Fruit fly (Drosophila melanogaster) whole organism, prepupa: ENCODE results near the gene CG14286.

Experiments
- Blimp-1 ChIP-seq: fragments of 200-800 bp; sonication (Bioruptor generic); optimal IDR thresholded peaks from 3 replicates; lab custom pipeline; 2017; ENCODE audit warnings: missing biosample characterization, missing genetic modification characterization, mild to moderate bottlenecking, moderate library complexity, missing genetic modification reagents
- CG10669 ChIP-seq: fragments of 200-800 bp; sonication (Bioruptor generic); optimal IDR thresholded peaks from 3 replicates; lab custom pipeline; 2018; ENCODE audit warnings: missing biosample characterization, mild to moderate bottlenecking, missing genetic modification characterization, moderate library complexity
- CG11294 ChIP-seq: fragments of 200-800 bp; sonication (Bioruptor generic); IDR thresholded peaks from 2 replicates; pipeline ENCODE4 v1.3.6; 2022; ENCODE audit warnings: missing biosample characterization, missing genetic modification characterization
- CG11762 ChIP-seq: fragments of 200-800 bp; sonication (Bioruptor generic); optimal IDR thresholded peaks from 3 replicates; lab custom pipeline; 2016; ENCODE audit warnings: missing biosample characterization, missing genetic modification characterization; ENCODE audit not compliant: insufficient read depth
- CG11902 ChIP-seq: fragments of 200-800 bp; sonication (Bioruptor generic); optimal IDR thresholded peaks from 3 replicates; lab custom pipeline; 2016; ENCODE audit warnings: missing biosample characterization, missing genetic modification characterization
- CG1621 ChIP-seq: fragments of 200-800 bp; sonication (Bioruptor generic); optimal IDR thresholded peaks from 3 replicates; lab custom pipeline; 2018; ENCODE audit warnings: missing biosample characterization, mild to moderate bottlenecking, missing genetic modification characterization
- CG16779 ChIP-seq: fragments of 200-800 bp; sonication (Bioruptor generic); optimal IDR thresholded peaks from 3 replicates; lab custom pipeline; 2017; ENCODE audit warnings: missing biosample characterization, mild to moderate bottlenecking, missing genetic modification characterization
- CG34406 ChIP-seq: fragments of 200-800 bp; sonication (Bioruptor generic); optimal IDR thresholded peaks from 3 replicates; lab custom pipeline; 2016; ENCODE audit warnings: missing biosample characterization, missing genetic modification characterization
- CG3919 ChIP-seq: fragments of 200-800 bp; sonication (Bioruptor generic); optimal IDR thresholded peaks from 3 replicates; lab custom pipeline; 2016; ENCODE audit warnings: missing biosample characterization, missing genetic modification characterization
- CG6276 ChIP-seq: fragments of 200-800 bp; sonication (Bioruptor generic); optimal IDR thresholded peaks from 2 replicates; lab custom pipeline; 2017; ENCODE audit warnings: missing biosample characterization, mild to moderate bottlenecking, missing genetic modification characterization
- CG6792 ChIP-seq: fragments of 200-800 bp; sonication (Bioruptor generic); optimal IDR thresholded peaks from 3 replicates; lab custom pipeline; 2016; ENCODE audit warnings: missing biosample characterization, missing genetic modification characterization
- CG6808 ChIP-seq: fragments of 200-800 bp; sonication (Bioruptor generic); optimal IDR thresholded peaks from 3 replicates; lab custom pipeline; 2017; ENCODE audit warnings: missing biosample characterization, missing genetic modification characterization, mild to moderate bottlenecking, moderate library complexity, missing genetic modification reagents
- CG6854 ChIP-seq: fragments of 200-800 bp; sonication (Bioruptor generic); optimal IDR thresholded peaks from 2 replicates; lab custom pipeline; 2017; ENCODE audit warnings: missing biosample characterization, mild to moderate bottlenecking, missing genetic modification characterization
- CG7368 ChIP-seq: fragments of 200-800 bp; sonication (Bioruptor generic); optimal IDR thresholded peaks from 3 replicates; lab custom pipeline; 2016; ENCODE audit warnings: missing biosample characterization, missing genetic modification characterization
- CG8119 ChIP-seq: fragments of 200-800 bp; sonication (Bioruptor generic); IDR thresholded peaks from 3 replicates; pipeline ENCODE4 v1.3.6; 2022; ENCODE audit warnings: missing biosample characterization, missing genetic modification characterization
- CG8319 ChIP-seq: fragments of 200-800 bp; sonication (Bioruptor generic); optimal IDR thresholded peaks from 3 replicates; lab custom pipeline; 2016; ENCODE audit warnings: missing biosample characterization, missing genetic modification characterization
- CG8632 ChIP-seq: fragments of 200-800 bp; sonication (Bioruptor generic); optimal IDR thresholded peaks from 3 replicates; lab custom pipeline; 2016; ENCODE audit warnings: missing biosample characterization, missing genetic modification characterization
- Eip78C ChIP-seq: fragments of 200-800 bp; sonication (Bioruptor generic); peaks from one replicate; lab custom pipeline; 2016; ENCODE audit warnings: missing biosample characterization, missing genetic modification characterization
- Ets21C ChIP-seq: fragments of 200-800 bp; sonication (Bioruptor generic); optimal IDR thresholded peaks from 3 replicates; lab custom pipeline; 2016; ENCODE audit warnings: missing biosample characterization, missing genetic modification characterization
- Ets96B ChIP-seq: fragments of 200-800 bp; optimal IDR thresholded peaks from 2 replicates; lab custom pipeline; 2019; ENCODE audit warnings: missing biosample characterization, mild to moderate bottlenecking, missing genetic modification characterization, moderate library complexity
- Hr38 ChIP-seq: sonication (Bioruptor generic); optimal IDR thresholded peaks from 2 replicates; lab custom pipeline; 2016; ENCODE audit warnings: missing biosample characterization, missing genetic modification characterization
- Hr39 ChIP-seq: fragments of 200-800 bp; sonication (Bioruptor generic); optimal IDR thresholded peaks from 2 replicates; lab custom pipeline; 2016; ENCODE audit warnings: missing biosample characterization, missing genetic modification characterization
- Hr4 ChIP-seq: fragments of 200-800 bp; sonication (Bioruptor generic); optimal IDR thresholded peaks from 3 replicates; lab custom pipeline; 2016; ENCODE audit warnings: missing biosample characterization, missing genetic modification characterization
- Met ChIP-seq: fragments of 200-800 bp; sonication (Bioruptor generic); optimal IDR thresholded peaks from 3 replicates; lab custom pipeline; 2016; ENCODE audit warnings: missing biosample characterization, missing genetic modification characterization
- OdsH ChIP-seq: fragments of 200-800 bp; sonication (Bioruptor generic); optimal IDR thresholded peaks from 3 replicates; lab custom pipeline; 2016; ENCODE audit warnings: missing biosample characterization, missing genetic modification characterization
- Smox ChIP-seq: fragments of 200-800 bp; sonication (Bioruptor generic); optimal IDR thresholded peaks from 3 replicates; lab custom pipeline; 2016; ENCODE audit warnings: missing biosample characterization, missing genetic modification characterization
- Sox102F ChIP-seq: fragments of 200-800 bp; sonication (Bioruptor generic); optimal IDR thresholded peaks from 2 replicates; lab custom pipeline; 2016; ENCODE audit warnings: missing biosample characterization, mild to moderate bottlenecking, missing genetic modification characterization
- Sox14 ChIP-seq: fragments of 200-800 bp; sonication (Bioruptor generic); optimal IDR thresholded peaks from 3 replicates; lab custom pipeline; 2016; ENCODE audit warnings: missing biosample characterization, missing genetic modification characterization
- Sox15 ChIP-seq: fragments of 200-800 bp; sonication (Bioruptor generic); optimal IDR thresholded peaks from 3 replicates; lab custom pipeline; 2016; ENCODE audit warnings: missing biosample characterization, missing genetic modification characterization
- acj6 ChIP-seq: fragments of 200-800 bp; sonication (Bioruptor generic); optimal IDR thresholded peaks from 3 replicates; lab custom pipeline; 2016; ENCODE audit warnings: missing biosample characterization, missing genetic modification characterization
- dac ChIP-seq: fragments of 200-800 bp; sonication (Bioruptor generic); optimal IDR thresholded peaks from 2 replicates; lab custom pipeline; 2017; ENCODE audit warnings: missing biosample characterization, mild to moderate bottlenecking, missing genetic modification characterization
- eg ChIP-seq: fragments of 200-800 bp; sonication (Bioruptor generic); IDR thresholded peaks from 3 replicates; pipeline ENCODE4 v1.3.6; 2022; ENCODE audit warnings: missing biosample characterization, missing genetic modification characterization
- esn ChIP-seq: fragments of 200-800 bp; sonication (Bioruptor generic); optimal IDR thresholded peaks from 2 replicates; lab custom pipeline; 2016; ENCODE audit warnings: missing biosample characterization, mild to moderate bottlenecking, missing genetic modification characterization, moderate library complexity
- fd85E ChIP-seq: fragments of 200-800 bp; sonication (Bioruptor generic); optimal IDR thresholded peaks from 3 replicates; lab custom pipeline; 2016; ENCODE audit warnings: missing biosample characterization, missing genetic modification characterization
- fkh ChIP-seq: fragments of 200-800 bp; sonication (Bioruptor generic); optimal IDR thresholded peaks from 3 replicates; lab custom pipeline; 2017; ENCODE audit warnings: missing biosample characterization, mild to moderate bottlenecking, missing genetic modification characterization, moderate library complexity
- pdm3 ChIP-seq: fragments of 200-800 bp; sonication (Bioruptor generic); optimal IDR thresholded peaks from 3 replicates; lab custom pipeline; 2016; ENCODE audit warnings: missing biosample characterization, missing genetic modification characterization
- spab ChIP-seq: fragments of 200-800 bp; sonication (Bioruptor generic); optimal IDR thresholded peaks from 2 replicates; lab custom pipeline; 2017; ENCODE audit warnings: missing biosample characterization, mild to moderate bottlenecking, missing genetic modification characterization, missing genetic modification reagents
- ss ChIP-seq, 2 experiments: fragments of 200-800 bp; sonication (Bioruptor generic); optimal IDR thresholded peaks; 2 replicates in 1 of 2; 3 replicates in 1 of 2; lab custom pipeline; 2017 to 2018; ENCODE audit warnings: mild to moderate bottlenecking in 2 of 2, missing biosample characterization in 2 of 2, missing genetic modification characterization in 2 of 2, moderate library complexity in 1 of 2
- svp ChIP-seq: fragments of 200-800 bp; sonication (Bioruptor generic); peaks from one replicate; lab custom pipeline; 2016; ENCODE audit warnings: missing biosample characterization, missing genetic modification characterization
- topi ChIP-seq: fragments of 200-800 bp; sonication (Bioruptor generic); optimal IDR thresholded peaks from 3 replicates; lab custom pipeline; 2016; ENCODE audit warnings: missing biosample characterization, missing genetic modification characterization
- vri ChIP-seq: fragments of 200-800 bp; sonication (Bioruptor generic); optimal IDR thresholded peaks from 3 replicates; lab custom pipeline; 2016; ENCODE audit warnings: missing biosample characterization, mild to moderate bottlenecking, missing genetic modification characterization

Gene CG14286

dm6 chr3R:18987428-18988416, 36.2 kb upstream of the CG14286 start (continued):
- TF ChIP-seq dac (GFP tag; lab: Kevin White, UChicago) (no peak), Sox15 (GFP tag; lab: Kevin White, UChicago) (peak; percentile 7), CG8119 (GFP tag; lab: Robert Waterston, UW) (peak; percentile 64), eg (GFP tag; lab: Robert Waterston, UW) (peak; percentile 37; the same call in 2 of the 3 replicates), CG11294 (GFP tag; lab: Robert Waterston, UW) (no peak), acj6 (GFP tag; lab: Kevin White, UChicago) (peak; percentile 17), CG34406 (peak; percentile 13)

- TF ChIP-seq CG8119 (GFP tag; lab: Robert Waterston, UW) (no peak), CG11902 (GFP tag; lab: Kevin White, UChicago) (no peak), ss (GFP tag; optimal IDR thresholded peaks at IDR 0.05; lab: Kevin White, UChicago) (peak in 1 of 2 experiments; percentile 91), Sox102F (GFP tag; lab: Kevin White, UChicago) (no peak), topi (GFP tag; lab: Kevin White, UChicago) (no peak)
- TF ChIP-seq, all 60 proteins: peak for 1
Observed at dm6 chr3R:18988957-18989818, 34.7 kb upstream of the CG14286 start.

dm6 chr3R:18989819-18990137, 34.1 kb upstream of the CG14286 start:
- no peak for TF ChIP-seq Ets21C (GFP tag; lab: Kevin White, UChicago)
- TF ChIP-seq CG7368 (GFP tag; lab: Kevin White, UChicago), result no peak
- no peak for TF ChIP-seq Smox (GFP tag; lab: Kevin White, UChicago)
- no peak for TF ChIP-seq CG6854 (GFP tag; lab: Kevin White, UChicago)
- no peak for TF ChIP-seq dac (GFP tag; lab: Kevin White, UChicago)
- no peak for TF ChIP-seq CG6792
- TF ChIP-seq Hr38 (GFP tag; lab: Kevin White, UChicago), result no peak
- TF ChIP-seq fd85E (GFP tag; lab: Kevin White, UChicago), result no peak
- no peak for TF ChIP-seq CG34406
- TF ChIP-seq Blimp-1, result no peak
- no peak for TF ChIP-seq OdsH
- no peak for TF ChIP-seq CG3919 (GFP tag; lab: Kevin White, UChicago)
- no peak for TF ChIP-seq Hr39 (GFP tag; lab: Kevin White, UChicago)
- TF ChIP-seq vri (GFP tag; lab: Kevin White, UChicago), result no peak
- no peak for TF ChIP-seq Sox102F (GFP tag; lab: Kevin White, UChicago)
- TF ChIP-seq fkh (GFP tag; lab: Kevin White, UChicago), result no peak
- no peak for TF ChIP-seq CG6276 (GFP tag; lab: Kevin White, UChicago)
- no peak for TF ChIP-seq Hr4 (GFP tag; lab: Kevin White, UChicago)

dm6 chr3R:18990514-18990913, 33.4 kb upstream of the CG14286 start:
- TF ChIP-seq CG8632 (peak; percentile 48), CG16779 (peak; percentile 40), pdm3 (GFP tag; lab: Kevin White, UChicago) (peak; percentile 55), vri (GFP tag; lab: Kevin White, UChicago) (peak; percentile 24), OdsH (peak; percentile 69), CG11762 (peak; percentile 51), Sox14 (GFP tag; lab: Kevin White, UChicago) (peak; percentile 70), CG7368 (GFP tag; lab: Kevin White, UChicago) (peak; percentile 48), CG1621 (tag; lab: Kevin White, UChicago) (peak; percentile 24), CG6808 (peak; percentile 75), eg (GFP tag; lab: Robert Waterston, UW) (no peak), ss (GFP tag; optimal IDR thresholded peaks at IDR 0.05; lab: Kevin White, UChicago) (peak in 1 of 2 experiments; percentile 11), esn (GFP tag; lab: Kevin White, UChicago) (peak; percentile 88), Met (GFP tag; lab: Kevin White, UChicago) (peak; percentile 84), Blimp-1 (no peak), CG8319 (GFP tag; lab: Kevin White, UChicago) (peak; percentile 49), CG10669 (GFP tag; lab: Kevin White, UChicago) (peak; percentile 65), svp (GFP tag; lab: Kevin White, UChicago) (peak; percentile 93), CG6276 (GFP tag; lab: Kevin White, UChicago) (no peak), Ets96B (tag; lab: Kevin White, UChicago) (peak; percentile 81), Eip78C (peak; percentile 96), spab (GFP tag; lab: Kevin White, UChicago) (peak; percentile 62), CG11294 (GFP tag; lab: Robert Waterston, UW) (no peak)
